Worm (Caenorhabditis elegans): ENCODE data around the gene T03F7.5.

DNA sequence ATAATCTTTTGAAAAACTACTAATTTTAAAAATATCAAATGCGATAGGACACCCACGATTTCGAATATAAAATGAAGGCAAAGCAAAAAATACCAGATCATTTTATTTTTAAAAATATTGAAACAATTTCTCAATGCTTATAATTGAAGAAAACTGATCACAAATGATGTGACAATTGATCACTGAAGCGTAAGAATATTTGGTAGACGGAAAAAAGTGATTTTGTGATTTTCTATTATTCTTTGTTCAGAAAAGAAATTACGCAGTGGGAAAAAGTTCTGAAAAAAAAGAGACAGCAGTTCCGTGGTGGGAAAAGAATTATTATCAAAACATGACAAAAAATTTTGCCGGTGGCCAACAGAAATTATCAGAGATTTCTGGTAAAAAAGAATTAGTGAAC lies at the start of gene T03F7.5:
- TF ChIP-seq him-1 (tag; optimal IDR thresholded peaks at IDR 0.05), result no peak
- no peak for TF ChIP-seq dao-5 (tag; optimal IDR thresholded peaks at IDR 0.05)
- no peak for TF ChIP-seq W03F9.2 (tag; optimal IDR thresholded peaks at IDR 0.05)
